Fruit fly (Drosophila melanogaster) whole organism, adult: ENCODE measurements around the gene CG13983.

ENCODE experiments used
- CG14711 ChIP-seq: fragments of 200-800 bp; sonication (Bioruptor generic); optimal IDR thresholded peaks from 2 replicates; lab custom pipeline; 2018; ENCODE audit warnings: missing biosample characterization, mild to moderate bottlenecking, missing genetic modification characterization, moderate library complexity
- ovo ChIP-seq: fragments of 200-800 bp; sonication (Bioruptor generic); optimal IDR thresholded peaks from 2 replicates; lab custom pipeline; 2016; ENCODE audit warnings: missing biosample characterization, missing genetic modification characterization
- tj ChIP-seq: fragments of 200-800 bp; sonication (Bioruptor generic); optimal IDR thresholded peaks from 3 replicates; lab custom pipeline; 2017; ENCODE audit warnings: missing biosample characterization, mild to moderate bottlenecking, missing genetic modification characterization, moderate library complexity

DNA sequence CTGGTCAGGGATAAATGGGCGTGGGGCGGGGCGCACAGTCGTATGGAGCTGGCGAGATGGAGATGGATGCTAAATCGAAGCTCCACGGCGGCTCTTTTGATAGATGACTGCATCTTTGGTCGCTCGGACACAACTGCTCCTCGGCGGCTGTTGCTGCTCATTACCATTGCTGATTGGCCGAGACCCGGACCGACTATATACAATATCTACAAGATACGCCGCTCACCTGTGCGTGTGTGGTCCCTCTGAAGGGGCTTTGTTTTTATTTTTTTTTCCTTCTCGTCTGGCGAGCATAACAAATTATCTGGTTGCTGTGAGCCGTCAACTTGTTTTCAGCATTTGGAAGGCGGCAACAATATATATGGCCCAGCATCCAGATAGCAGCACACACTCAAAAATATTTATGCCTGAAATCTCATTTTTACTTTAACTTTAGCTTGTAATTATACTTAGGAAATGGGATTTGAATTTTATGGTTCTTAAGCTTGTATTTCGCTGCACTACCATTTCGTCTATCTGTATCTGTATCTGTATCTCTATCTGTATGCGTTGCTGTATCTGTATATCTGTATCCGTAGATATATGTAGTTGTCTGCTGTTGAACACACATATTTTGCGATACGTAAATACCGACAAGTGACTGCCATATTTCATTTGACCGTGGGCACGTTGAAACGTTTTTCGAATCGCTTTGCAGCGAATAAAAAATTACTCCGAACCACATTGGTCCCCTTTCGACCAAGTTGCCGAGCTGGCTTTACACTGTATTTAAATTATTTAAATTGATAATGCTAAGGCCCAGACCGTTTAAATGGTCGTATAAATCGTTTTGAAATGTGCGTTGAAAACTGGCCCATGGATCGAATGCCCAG lies 9.9 kb upstream of the CG13983 start:
- TF ChIP-seq tj (GFP tag; lab: Kevin White, UChicago) (no peak), CG14711 (tag; lab: Kevin White, UChicago) (no peak), ovo (GFP tag; lab: Kevin White, UChicago) (no peak)
